Fruit fly (Drosophila melanogaster): Measurements from ENCODE around the gene Lgr3.

- no peak for TF ChIP-seq CG8478 (optimal IDR thresholded peaks at IDR 0.05)
- no peak for TF ChIP-seq CTCF (optimal IDR thresholded peaks at IDR 0.05)
These were observed 3.3 kb upstream of the Lgr3 start for dm6 chr3R:25662358-25662757.
